Worm (Caenorhabditis elegans) whole organism, L4 larva: ENCODE results near the gene lgc-17.

Experiments
- F10B5.3 ChIP-seq: sonication (generic microtip); optimal IDR thresholded peaks from 2 replicates; lab custom pipeline; 2016; ENCODE audit warnings: mild to moderate bottlenecking, missing genetic modification characterization, missing compliant biosample characterization
- F26F4.8 ChIP-seq: fragments of 200-800 bp; sonication (Bioruptor generic); conservative IDR thresholded peaks from 2 replicates; pipeline ENCODE4 v1.3.6; 2022; ENCODE audit warnings: missing genetic modification characterization, missing compliant biosample characterization
- F44E2.7 ChIP-seq: fragments of 200-800 bp; sonication (Bioruptor generic); IDR thresholded peaks from 2 replicates; pipeline ENCODE4 v2.1.2; 2022; ENCODE audit warnings: missing genetic modification characterization, missing compliant biosample characterization
- F49E8.2 ChIP-seq: sonication (generic microtip); optimal IDR thresholded peaks from 2 replicates; lab custom pipeline; 2016; ENCODE audit warnings: missing compliant biosample characterization, mild to moderate bottlenecking, missing genetic modification characterization, borderline replicate concordance
- Y105C5A.15 ChIP-seq: fragments of 200-800 bp; sonication (Bioruptor generic); IDR thresholded peaks from 2 replicates; pipeline ENCODE4 v1.3.6; 2022; ENCODE audit warnings: missing genetic modification characterization, missing compliant biosample characterization
- Y48G9A.11 ChIP-seq: fragments of 200-800 bp; sonication (Bioruptor generic); IDR thresholded peaks from 2 replicates; pipeline ENCODE4 v1.3.6; 2022; ENCODE audit warnings: missing genetic modification reagents, missing genetic modification characterization, missing compliant biosample characterization
- Y5F2A.4 ChIP-seq: fragments of 200-800 bp; sonication (Bioruptor generic); optimal IDR thresholded peaks from 2 replicates; lab custom pipeline; 2018; ENCODE audit warnings: mild to moderate bottlenecking, missing genetic modification characterization, missing compliant biosample characterization
- ZK337.2 ChIP-seq: fragments of 200-800 bp; sonication (Bioruptor generic); IDR thresholded peaks from 2 replicates; pipeline ENCODE4 v1.3.6; 2022; ENCODE audit warnings: missing genetic modification reagents, missing genetic modification characterization, missing compliant biosample characterization
- ZK546.5 ChIP-seq, 2 experiments: sonication (generic microtip); optimal IDR thresholded peaks; 2 replicates each; lab custom pipeline; 2017; ENCODE audit warnings: missing biosample characterization in 2 of 2, missing genetic modification characterization in 2 of 2
- aha-1 ChIP-seq: fragments of 150-350 bp; peaks from one replicate; lab custom pipeline; 2014; ENCODE audit warnings: missing biosample characterization, missing genetic modification characterization
- aly-2 ChIP-seq: sonication (generic microtip); optimal IDR thresholded peaks from 2 replicates; lab custom pipeline; 2018; ENCODE audit warnings: missing biosample characterization, missing genetic modification characterization
- ama-1 ChIP-seq: fragments of 150-350 bp; optimal IDR thresholded peaks from 2 replicates; lab custom pipeline; 2014; ENCODE audit warnings: inconsistent platforms, mixed read lengths
- arid-1 ChIP-seq: fragments of 200-800 bp; sonication (Bioruptor generic); conservative IDR thresholded peaks from 2 replicates; pipeline ENCODE4 v1.3.6; 2022; ENCODE audit warnings: missing genetic modification reagents, missing genetic modification characterization, missing compliant biosample characterization
- ceh-28 ChIP-seq: fragments of 150-350 bp; optimal IDR thresholded peaks from 2 replicates; lab custom pipeline; 2014; ENCODE audit warnings: missing biosample characterization, missing genetic modification reagents, missing genetic modification characterization
- ceh-62 ChIP-seq: sonication (generic microtip); optimal IDR thresholded peaks from 2 replicates; lab custom pipeline; 2017; ENCODE audit warnings: missing biosample characterization, missing genetic modification characterization
- ceh-82 ChIP-seq: sonication (generic microtip); optimal IDR thresholded peaks from 2 replicates; lab custom pipeline; 2017; ENCODE audit warnings: missing biosample characterization, missing genetic modification characterization
- ces-1 ChIP-seq: fragments of 150-350 bp; sonication (generic microtip); optimal IDR thresholded peaks from 4 replicates; lab custom pipeline; 2014; ENCODE audit warnings: missing biosample characterization, missing genetic modification reagents, missing genetic modification characterization
- ctbp-1 ChIP-seq: fragments of 200-800 bp; sonication (Bioruptor generic); IDR thresholded peaks from 2 replicates; pipeline ENCODE4 v1.3.6; 2022; ENCODE audit warnings: missing genetic modification reagents, missing genetic modification characterization, missing compliant biosample characterization
- daf-16 ChIP-seq, 3 experiments: sonication (generic microtip); optimal IDR thresholded peaks; 2 replicates each; lab custom pipeline; 2016 to 2017; ENCODE audit warnings: missing genetic modification characterization in 3 of 3, missing genetic modification reagents in 3 of 3, mild to moderate bottlenecking in 2 of 3, missing compliant biosample characterization in 2 of 3, missing biosample characterization in 1 of 3, moderate library complexity in 1 of 3
- daf-8 ChIP-seq: fragments of 200-800 bp; sonication (Bioruptor generic); IDR thresholded peaks from 2 replicates; pipeline ENCODE4 v1.3.6; 2022; ENCODE audit warnings: missing genetic modification characterization, missing compliant biosample characterization
- dmd-8 ChIP-seq: fragments of 200-800 bp; sonication (Bioruptor generic); IDR thresholded peaks from 2 replicates; pipeline ENCODE4 v1.3.6; 2022; ENCODE audit warnings: missing genetic modification characterization, missing compliant biosample characterization
- dpl-1 ChIP-seq: fragments of 150-350 bp; optimal IDR thresholded peaks from 2 replicates; lab custom pipeline; 2014; ENCODE audit warnings: missing biosample characterization, missing genetic modification reagents, missing genetic modification characterization
- dve-1 ChIP-seq: sonication (generic microtip); optimal IDR thresholded peaks from 2 replicates; lab custom pipeline; 2017; ENCODE audit warnings: antibody characterized with exemption, mild to moderate bottlenecking, missing genetic modification characterization, missing compliant biosample characterization; ENCODE audit not compliant: insufficient read depth
- egl-27 ChIP-seq: sonication (generic microtip); optimal IDR thresholded peaks from 3 replicates; lab custom pipeline; 2017; ENCODE audit warnings: missing biosample characterization, missing genetic modification reagents, missing genetic modification characterization
- egl-43 ChIP-seq: fragments of 200-800 bp; sonication (Bioruptor generic); IDR thresholded peaks from 2 replicates; pipeline ENCODE4 v1.3.6; 2022; ENCODE audit warnings: missing genetic modification reagents, missing genetic modification characterization, missing compliant biosample characterization
- gei-8 ChIP-seq: fragments of 200-800 bp; sonication (Bioruptor generic); optimal IDR thresholded peaks from 2 replicates; lab custom pipeline; 2018; ENCODE audit warnings: mild to moderate bottlenecking, missing genetic modification characterization, missing compliant biosample characterization
- hmg-1.1 ChIP-seq: fragments of 200-800 bp; sonication (Bioruptor generic); IDR thresholded peaks from 2 replicates; pipeline ENCODE4 v1.3.6; 2022; ENCODE audit warnings: missing genetic modification reagents, missing genetic modification characterization, missing compliant biosample characterization
- jun-1 ChIP-seq: fragments of 150-350 bp; optimal IDR thresholded peaks from 2 replicates; lab custom pipeline; 2014; ENCODE audit warnings: missing biosample characterization, missing genetic modification reagents, missing genetic modification characterization
- lin-13 ChIP-seq: fragments of 150-350 bp; optimal IDR thresholded peaks from 2 replicates; lab custom pipeline; 2014; ENCODE audit warnings: missing biosample characterization, missing genetic modification reagents, missing genetic modification characterization
- lin-29 ChIP-seq: fragments of 200-800 bp; sonication (Bioruptor generic); IDR thresholded peaks from 2 replicates; pipeline ENCODE4 v1.3.6; 2022; ENCODE audit warnings: missing genetic modification reagents, missing genetic modification characterization, missing compliant biosample characterization
- lsy-2 ChIP-seq, 2 experiments: fragments of 150-350 bp in 1 of 2; sonication (generic microtip) in 1 of 2; optimal IDR thresholded peaks; 2 replicates each; lab custom pipeline; 2014 to 2017; ENCODE audit warnings: missing biosample characterization in 2 of 2, missing genetic modification characterization in 2 of 2
- madf-9 ChIP-seq: fragments of 200-800 bp; sonication (Bioruptor generic); conservative IDR thresholded peaks from 2 replicates; pipeline ENCODE4 v1.3.6; 2022; ENCODE audit warnings: missing genetic modification reagents, missing genetic modification characterization, missing compliant biosample characterization
- mdl-1 ChIP-seq, 2 experiments: fragments of 150-350 bp in 1 of 2; sonication (generic microtip) in 1 of 2; optimal IDR thresholded peaks; 2 replicates each; lab custom pipeline; 2014 to 2017; ENCODE audit warnings: missing biosample characterization in 2 of 2, missing genetic modification characterization in 2 of 2
- mep-1 ChIP-seq: fragments of 150-350 bp; sonication (generic microtip); optimal IDR thresholded peaks from 3 replicates; lab custom pipeline; 2014; ENCODE audit warnings: missing biosample characterization, missing genetic modification characterization
- mes-2 ChIP-seq: sonication (generic microtip); optimal IDR thresholded peaks from 2 replicates; lab custom pipeline; 2016; ENCODE audit warnings: missing genotype, mild to moderate bottlenecking, missing genetic modification characterization, missing compliant biosample characterization; ENCODE audit not compliant: poor library complexity, severe bottlenecking
- mxl-3 ChIP-seq: fragments of 200-800 bp; sonication (Bioruptor generic); optimal IDR thresholded peaks from 2 replicates; lab custom pipeline; 2018; ENCODE audit warnings: mild to moderate bottlenecking, missing genetic modification characterization, missing compliant biosample characterization
- nhr-102 ChIP-seq: sonication (generic microtip); optimal IDR thresholded peaks from 2 replicates; lab custom pipeline; 2016; ENCODE audit warnings: mild to moderate bottlenecking, missing genetic modification characterization, moderate library complexity, missing compliant biosample characterization
- nhr-11 ChIP-seq: fragments of 150-350 bp; optimal IDR thresholded peaks from 2 replicates; lab custom pipeline; 2014; ENCODE audit warnings: missing biosample characterization, missing genetic modification characterization
- nhr-111 ChIP-seq: fragments of 200-800 bp; sonication (Bioruptor generic); optimal IDR thresholded peaks from 2 replicates; lab custom pipeline; 2018; ENCODE audit warnings: mild to moderate bottlenecking, missing genetic modification characterization, missing compliant biosample characterization
- nhr-237 ChIP-seq: sonication (generic microtip); optimal IDR thresholded peaks from 2 replicates; lab custom pipeline; 2017; ENCODE audit warnings: missing biosample characterization, missing genetic modification characterization
- nhr-48 ChIP-seq: sonication (generic microtip); optimal IDR thresholded peaks from 2 replicates; lab custom pipeline; 2016; ENCODE audit warnings: mild to moderate bottlenecking, missing genetic modification characterization, missing compliant biosample characterization
- nhr-6 ChIP-seq: fragments of 150-350 bp; optimal IDR thresholded peaks from 2 replicates; lab custom pipeline; 2014; ENCODE audit warnings: missing biosample characterization, missing genetic modification characterization
- nhr-76 ChIP-seq: fragments of 150-350 bp; optimal IDR thresholded peaks from 2 replicates; lab custom pipeline; 2014; ENCODE audit warnings: missing biosample characterization, missing genetic modification characterization
- nhr-77 ChIP-seq: fragments of 150-350 bp; optimal IDR thresholded peaks from 2 replicates; lab custom pipeline; 2014; ENCODE audit warnings: missing biosample characterization, missing genetic modification characterization
- pqm-1 ChIP-seq: sonication (generic microtip); optimal IDR thresholded peaks from 2 replicates; lab custom pipeline; 2017; ENCODE audit warnings: missing biosample characterization, missing genetic modification characterization
- skn-1 ChIP-seq: fragments of 150-350 bp; optimal IDR thresholded peaks from 2 replicates; lab custom pipeline; 2014; ENCODE audit warnings: missing biosample characterization, missing genetic modification characterization
- snpc-1.2 ChIP-seq: fragments of 200-800 bp; sonication (Bioruptor generic); IDR thresholded peaks from 2 replicates; pipeline ENCODE4 v1.3.6; 2022; ENCODE audit warnings: missing genetic modification reagents, missing genetic modification characterization, missing compliant biosample characterization
- unc-130 ChIP-seq: sonication (generic microtip); optimal IDR thresholded peaks from 2 replicates; lab custom pipeline; 2016; ENCODE audit warnings: missing genetic modification reagents, missing genetic modification characterization, missing compliant biosample characterization
- zip-2 ChIP-seq: fragments of 150-350 bp; optimal IDR thresholded peaks from 2 replicates; lab custom pipeline; 2014; ENCODE audit warnings: missing biosample characterization, missing genetic modification characterization
- ztf-11 ChIP-seq: fragments of 150-350 bp; optimal IDR thresholded peaks from 2 replicates; lab custom pipeline; 2014; ENCODE audit warnings: missing biosample characterization, missing genetic modification characterization

lgc-17 gene

DNA sequence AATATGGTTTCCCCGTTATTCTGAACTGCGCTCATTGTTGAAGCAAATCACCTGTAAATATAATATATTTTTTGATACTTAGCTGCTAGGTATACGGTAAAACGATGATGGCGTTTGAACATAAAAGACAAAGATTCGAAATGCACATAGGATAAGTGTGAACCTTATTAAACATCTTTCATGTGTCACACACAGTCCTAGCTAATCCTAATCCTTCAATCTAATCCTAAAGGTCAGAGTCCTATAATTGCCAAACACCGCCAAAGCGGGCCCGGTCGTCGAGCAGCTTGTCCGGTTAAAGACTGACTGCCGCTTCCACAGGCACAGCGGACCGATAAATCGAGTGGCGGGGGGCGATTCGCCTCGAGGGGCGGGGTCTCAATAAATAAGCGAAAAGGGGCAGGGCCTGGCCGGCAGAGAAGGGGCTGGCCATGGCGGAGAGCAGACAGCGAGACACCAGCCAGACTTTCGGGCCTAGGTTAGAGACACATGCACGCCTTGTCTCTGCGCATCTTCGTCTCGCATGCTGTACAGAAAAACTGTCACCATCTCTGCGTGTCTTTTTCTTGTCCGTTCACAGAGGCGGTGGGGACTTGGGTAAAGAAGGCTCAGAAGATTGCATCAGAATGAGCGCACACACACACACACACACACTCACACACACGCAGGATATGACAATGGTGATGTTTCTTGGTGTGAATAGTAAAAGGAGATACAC, 50.4 kb downstream of the lgc-17 start, which contains the start of gene F57G12.1 (continued):
- TF ChIP-seq F44E2.7 (GFP tag; lab: Robert Waterston, UW) (no peak), madf-9 (GFP tag; lab: Robert Waterston, UW) (peak; percentile 61; the same call in 1 of the 2 replicates), nhr-111 (GFP tag; lab: Kevin White, UChicago) (no peak), Y105C5A.15 (GFP tag; lab: Robert Waterston, UW) (no peak), arid-1 (GFP tag; lab: Robert Waterston, UW) (peak; percentile 58), F26F4.8 (GFP tag; lab: Robert Waterston, UW) (no peak), aly-2 (tag; lab: Kevin White, UChicago) (no peak), jun-1 (tag; lab: Kevin White, UChicago) (no peak), ZK337.2 (GFP tag; lab: Robert Waterston, UW) (no peak), ztf-11 (no peak), ZK546.5 (tag; optimal IDR thresholded peaks at IDR 0.05; lab: Kevin White, UChicago) (no peak), hmg-1.1 (GFP tag; lab: Robert Waterston, UW) (peak; percentile 91), ceh-82 (tag; lab: Kevin White, UChicago) (no peak), nhr-237 (tag; lab: Kevin White, UChicago) (no peak), nhr-76 (tag; lab: Kevin White, UChicago) (no peak), Y48G9A.11 (GFP tag; lab: Robert Waterston, UW) (peak; percentile 18; the same call in 1 of the 2 replicates), ces-1 (GFP tag; lab: Kevin White, UChicago) (no peak), skn-1 (tag; lab: Kevin White, UChicago) (no peak), ceh-62 (no peak), nhr-48 (peak; percentile 52), mep-1 (tag; lab: Kevin White, UChicago) (peak; percentile 91), ama-1 (lab: Kevin White, UChicago) (peak; percentile 92), ctbp-1 (peak; percentile 71; the same call in 1 of the 2 replicates), aha-1 (peak; percentile 100), nhr-6 (tag; lab: Kevin White, UChicago) (peak; percentile 69), pqm-1 (tag; lab: Kevin White, UChicago) (no peak), mdl-1 (tag; optimal IDR thresholded peaks at IDR 0.05; lab: Kevin White, UChicago) (peak; percentile 70 to 87), dmd-8 (peak; percentile 25; the same call in 1 of the 2 replicates), egl-43 (GFP tag; lab: Robert Waterston, UW) (peak; percentile 87), gei-8 (GFP tag; lab: Kevin White, UChicago) (no peak), dve-1 (tag; lab: Kevin White, UChicago) (peak; percentile 73), snpc-1.2 (GFP tag; lab: Robert Waterston, UW) (no peak), zip-2 (no peak), nhr-77 (tag; lab: Kevin White, UChicago) (peak; percentile 48), lsy-2 (tag; optimal IDR thresholded peaks at IDR 0.05; lab: Kevin White, UChicago) (peak; percentile 1 to 51), lin-13 (GFP tag; lab: Kevin White, UChicago) (peak; percentile 60), daf-16 (GFP tag; optimal IDR thresholded peaks at IDR 0.05; lab: Kevin White, UChicago) (peak in 1 of 2 experiments; percentile 8), daf-16 (tag; optimal IDR thresholded peaks at IDR 0.05; lab: Kevin White, UChicago) (peak; percentile 10), Y5F2A.4 (GFP tag; lab: Kevin White, UChicago) (no peak), nhr-11 (tag; lab: Kevin White, UChicago) (peak; percentile 75), mes-2 (tag; lab: Kevin White, UChicago) (peak; percentile 67), unc-130 (GFP tag; lab: Kevin White, UChicago) (no peak), ceh-28 (tag; lab: Kevin White, UChicago) (peak; percentile 7), F49E8.2 (tag; lab: Kevin White, UChicago) (no peak), egl-27 (tag; lab: Kevin White, UChicago) (no peak), F10B5.3 (no peak), nhr-102 (tag; lab: Kevin White, UChicago) (peak; percentile 20), dpl-1 (GFP tag; lab: Kevin White, UChicago) (peak; percentile 11), daf-8 (GFP tag; lab: Robert Waterston, UW) (no peak), lin-29 (GFP tag; lab: Robert Waterston, UW) (no peak), mxl-3 (peak; percentile 85)
